Worm (Caenorhabditis elegans): ENCODE measurements around the gene W09H1.3.

Gene W09H1.3

DNA sequence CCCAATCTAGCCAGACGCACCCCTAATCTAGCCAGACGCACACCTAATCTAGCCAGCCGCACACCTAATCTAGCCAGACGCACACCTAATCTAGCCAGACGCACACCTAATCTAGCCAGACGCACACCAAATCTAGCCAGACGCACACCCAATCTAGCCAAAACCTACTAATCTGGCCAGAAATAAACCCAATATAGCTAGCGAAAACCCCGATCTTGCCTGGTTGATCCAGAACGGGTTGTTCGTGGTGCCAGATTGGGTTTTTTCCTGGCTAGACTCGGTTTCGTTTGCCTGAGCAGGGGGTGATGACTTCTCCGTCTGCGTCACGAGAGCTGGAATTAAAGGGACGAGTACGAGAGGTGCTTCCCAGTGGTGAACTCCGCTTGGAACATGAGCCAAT is at the start of gene W09H1.3:
Gene W09H1.3 (plus strand): TSS at position 301 of the 400 bp plus-strand sequence.
- TF ChIP-seq mdl-1 (tag; optimal IDR thresholded peaks at IDR 0.05) (no peak), zag-1 (tag; optimal IDR thresholded peaks at IDR 0.05) (no peak), dpl-1 (GFP tag; optimal IDR thresholded peaks at IDR 0.05) (no peak), mep-1 (tag; optimal IDR thresholded peaks at IDR 0.05) (no peak), aha-1 (tag; optimal IDR thresholded peaks at IDR 0.05) (no peak), ceh-8 (GFP tag; optimal IDR thresholded peaks at IDR 0.05) (no peak), sox-4 (tag; optimal IDR thresholded peaks at IDR 0.05) (no peak), aly-2 (tag; optimal IDR thresholded peaks at IDR 0.05) (no peak), nhr-77 (tag; optimal IDR thresholded peaks at IDR 0.05) (no peak), ceh-82 (tag; optimal IDR thresholded peaks at IDR 0.05) (no peak), nhr-47 (tag; optimal IDR thresholded peaks at IDR 0.05) (no peak), rnt-1 (tag; optimal IDR thresholded peaks at IDR 0.05) (no peak)

DNA sequence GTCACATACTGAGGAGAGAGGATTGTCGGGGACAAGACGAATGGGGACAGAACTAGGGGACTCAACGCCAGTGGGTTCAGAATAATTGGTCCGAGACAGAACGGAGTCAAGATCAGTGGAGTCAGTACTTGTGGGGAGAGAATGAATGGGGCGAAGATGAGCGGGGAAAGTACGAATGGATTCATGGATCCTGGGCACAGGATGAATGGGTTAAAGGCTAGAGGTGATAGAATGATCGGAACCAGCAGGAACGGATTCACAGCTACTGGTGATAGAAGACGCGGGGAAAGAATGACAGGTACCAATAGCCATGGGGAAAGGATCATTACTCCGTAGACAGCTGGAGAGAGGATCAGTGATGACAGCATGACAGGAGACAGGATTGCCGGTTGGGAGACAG is 44.7 kb upstream of the W09H1.3 start:
- TF ChIP-seq aly-2 (tag; optimal IDR thresholded peaks at IDR 0.05): no peak
- no peak for TF ChIP-seq ces-1 (GFP tag; optimal IDR thresholded peaks at IDR 0.05)
- no peak for TF ChIP-seq efl-3 (GFP tag; optimal IDR thresholded peaks at IDR 0.05)
- no peak for TF ChIP-seq efl-1 (optimal IDR thresholded peaks at IDR 0.05)
- TF ChIP-seq efl-1 (GFP tag; optimal IDR thresholded peaks at IDR 0.05 in 1 of 2): peak in 1 of 2 experiments; percentile 13

DNA sequence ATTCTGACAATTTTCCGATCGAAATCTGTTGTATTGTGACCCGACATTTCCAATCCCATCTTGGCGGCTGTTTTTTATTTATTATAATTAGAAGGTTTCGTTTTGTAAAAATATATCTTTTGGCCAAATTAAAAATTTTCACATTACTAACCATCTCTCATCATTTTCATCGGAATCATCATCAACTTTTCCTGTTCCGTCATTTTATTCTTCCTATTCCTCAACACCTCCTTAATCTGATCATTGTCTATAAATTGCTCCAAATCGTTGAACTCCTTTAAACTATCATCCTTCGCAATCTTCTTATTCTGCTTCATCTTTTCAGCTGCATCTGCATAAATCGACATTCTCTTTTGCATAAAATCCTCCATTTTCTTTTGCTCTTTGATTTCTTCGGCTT is 41.9 kb upstream of the W09H1.3 start:
- TF ChIP-seq nhr-85 (tag) (peak; percentile 13), fkh-10 (GFP tag; optimal IDR thresholded peaks at IDR 0.05) (no peak)

DNA sequence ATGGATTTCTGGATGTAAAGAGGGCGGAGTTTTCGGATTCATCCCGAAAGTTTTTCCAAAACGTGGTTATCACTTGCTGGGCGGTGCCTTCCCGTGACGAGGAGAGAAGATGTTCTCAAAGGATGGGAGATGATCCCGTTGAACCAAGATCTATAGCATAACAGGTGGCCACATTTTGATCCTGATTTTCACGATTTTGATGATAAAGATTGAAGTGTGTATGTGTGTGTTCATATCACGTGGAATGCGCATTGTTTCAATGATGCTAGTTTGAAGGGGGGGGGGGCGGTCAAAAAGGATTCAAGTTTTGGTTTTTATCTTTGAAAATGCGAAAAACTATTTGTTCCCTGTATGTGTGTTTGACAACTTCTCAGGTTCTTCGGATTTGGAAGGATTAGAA is 39.0 kb upstream of the W09H1.3 start, which contains the start of gene mltn-1:
Gene mltn-1 (minus strand): TSS at position 22 of the 400 bp plus-strand sequence.
- TF ChIP-seq unc-30 (tag; optimal IDR thresholded peaks at IDR 0.05): no peak
- TF ChIP-seq ama-1 (optimal IDR thresholded peaks at IDR 0.05): no peak
- no peak for TF ChIP-seq nhr-84 (tag; optimal IDR thresholded peaks at IDR 0.05)
- TF ChIP-seq egl-27 (tag; optimal IDR thresholded peaks at IDR 0.05): no peak
- TF ChIP-seq nhr-90 (tag; optimal IDR thresholded peaks at IDR 0.05; ENCODE audit: poor library complexity): no peak
- TF ChIP-seq ceh-63 (GFP tag; optimal IDR thresholded peaks at IDR 0.05): no peak
- TF ChIP-seq elt-3 (tag; optimal IDR thresholded peaks at IDR 0.05): peak in 1 of 6 experiments; percentile 82
- no peak for TF ChIP-seq nhr-71 (tag; optimal IDR thresholded peaks at IDR 0.05)
- TF ChIP-seq isw-1 (GFP tag; IDR thresholded peaks at IDR 0.05): no peak
- no peak for TF ChIP-seq sptf-1 (tag; optimal IDR thresholded peaks at IDR 0.05)
- no peak for TF ChIP-seq hlh-17 (GFP tag; optimal IDR thresholded peaks at IDR 0.05; ENCODE audit: borderline replicate concordance)
- TF ChIP-seq lin-35 (GFP tag; optimal IDR thresholded peaks at IDR 0.05): no peak
- TF ChIP-seq mdl-1 (tag; optimal IDR thresholded peaks at IDR 0.05): peak in 1 of 2 experiments; percentile 36
- TF ChIP-seq nhr-77 (tag; optimal IDR thresholded peaks at IDR 0.05): no peak
- no peak for TF ChIP-seq mef-2 (tag; optimal IDR thresholded peaks at IDR 0.05)
- TF ChIP-seq F16B12.6 (tag; optimal IDR thresholded peaks at IDR 0.05): no peak
- no peak for TF ChIP-seq sup-37 (GFP tag; optimal IDR thresholded peaks at IDR 0.05)
- TF ChIP-seq nhr-76 (tag; optimal IDR thresholded peaks at IDR 0.05): no peak
- TF ChIP-seq fos-1 (tag; optimal IDR thresholded peaks at IDR 0.05): no peak
- no peak for TF ChIP-seq nhr-11 (tag; optimal IDR thresholded peaks at IDR 0.05)
- peak; percentile 22 for TF ChIP-seq unc-130 (tag; optimal IDR thresholded peaks at IDR 0.05)
- TF ChIP-seq fkh-10 (GFP tag; optimal IDR thresholded peaks at IDR 0.05): no peak
- TF ChIP-seq blmp-1 (tag; optimal IDR thresholded peaks at IDR 0.05): peak; percentile 77
- no peak for TF ChIP-seq efl-1 (optimal IDR thresholded peaks at IDR 0.05)
- peak in 1 of 2 experiments; percentile 77 for TF ChIP-seq efl-1 (GFP tag; optimal IDR thresholded peaks at IDR 0.05 in 1 of 2)
- no peak for TF ChIP-seq hlh-4 (tag; optimal IDR thresholded peaks at IDR 0.05)
- no peak for TF ChIP-seq vab-15 (tag; optimal IDR thresholded peaks at IDR 0.05)
- TF ChIP-seq nhr-28 (tag; optimal IDR thresholded peaks at IDR 0.05): no peak
- TF ChIP-seq sox-4 (tag; optimal IDR thresholded peaks at IDR 0.05): no peak
- no peak for TF ChIP-seq aha-1 (tag; optimal IDR thresholded peaks at IDR 0.05)
- no peak for TF ChIP-seq nhr-47 (tag; optimal IDR thresholded peaks at IDR 0.05)
- TF ChIP-seq dpl-1 (GFP tag; optimal IDR thresholded peaks at IDR 0.05): no peak
